Worm (Caenorhabditis elegans): ENCODE measurements around the gene Y8A9A.2.

DNA sequence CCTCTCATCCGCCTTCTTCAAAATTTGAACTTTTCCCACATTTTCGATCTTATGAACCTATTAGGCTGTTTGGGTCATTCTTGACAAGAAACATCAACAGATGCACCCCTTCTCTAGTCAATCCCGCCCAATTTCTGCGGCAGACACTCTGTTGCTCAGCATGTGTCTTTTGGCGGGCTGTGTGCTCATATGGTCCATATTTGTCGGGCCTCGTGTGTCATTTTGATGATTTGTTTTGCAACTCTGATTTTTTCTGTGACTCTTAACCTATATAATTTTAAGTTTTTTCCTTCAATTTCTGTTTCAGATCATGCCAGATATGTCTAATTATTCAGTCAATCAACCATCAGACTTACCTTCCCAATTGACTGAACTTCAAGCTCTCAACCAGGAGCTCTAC is 8.3 kb upstream of the Y8A9A.2 start, which contains the start of gene T24E12.13:
- TF ChIP-seq peb-1 (tag; optimal IDR thresholded peaks at IDR 0.05) (no peak), ztf-4 (tag; optimal IDR thresholded peaks at IDR 0.05) (no peak), ceh-82 (tag; optimal IDR thresholded peaks at IDR 0.05) (no peak), nhr-6 (tag; optimal IDR thresholded peaks at IDR 0.05) (no peak)

Data from whole organism, L2 larva.